Fruit fly (Drosophila melanogaster): ENCODE measurements around the gene CG34133.

Gene CG34133

DNA sequence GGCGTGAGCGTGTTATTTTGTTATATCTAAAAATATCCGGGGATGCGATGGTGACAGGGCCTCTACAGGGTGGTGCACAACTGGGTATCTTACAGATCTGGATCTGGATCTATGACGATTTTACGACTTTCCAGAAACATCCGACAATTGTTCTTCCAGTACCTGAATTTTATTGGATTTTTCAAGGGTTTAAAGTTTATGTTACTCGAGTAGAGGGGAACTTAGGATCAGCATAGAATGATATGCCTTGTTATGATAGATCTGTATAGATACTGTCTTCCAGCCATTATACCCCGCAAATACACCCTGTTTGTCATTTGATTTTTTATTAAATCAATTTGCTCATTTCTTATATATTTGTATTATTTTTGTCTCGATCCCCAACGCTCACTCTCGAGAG, 25.2 kb downstream of the CG34133 start (continued):
- TF ChIP-seq Med (GFP tag) (peak; percentile 90), CG6175 (GFP tag; IDR thresholded peaks at IDR 0.05) (0 out of 3 replicates have a peak, but pooled peaks have one; percentile 24), ssp (GFP tag; IDR thresholded peaks at IDR 0.05) (peak; percentile 57), CG12219 (GFP tag; optimal IDR thresholded peaks at IDR 0.05) (peak; percentile 35), CG18619 (GFP tag; optimal IDR thresholded peaks at IDR 0.05) (peak; percentile 55), CG11247 (GFP tag; IDR thresholded peaks at IDR 0.05) (peak; percentile 58), CG5180 (GFP tag; optimal IDR thresholded peaks at IDR 0.05) (peak; percentile 55), aop (GFP tag; IDR thresholded peaks at IDR 0.05) (no peak), bigmax (GFP tag; optimal IDR thresholded peaks at IDR 0.05) (no peak), otp (GFP tag; IDR thresholded peaks at IDR 0.05) (no peak), CG13123 (GFP tag; optimal IDR thresholded peaks at IDR 0.05) (no peak), sob (GFP tag; IDR thresholded peaks at IDR 0.05) (peak; percentile 60), bsh (GFP tag; optimal IDR thresholded peaks at IDR 0.05) (peak in 1 of 2 experiments; percentile 27), CG17186 (GFP tag; optimal IDR thresholded peaks at IDR 0.05) (no peak), CG7786 (GFP tag; optimal IDR thresholded peaks at IDR 0.05) (peak; percentile 33), shn (GFP tag; optimal IDR thresholded peaks at IDR 0.05) (peak; percentile 32), pho (GFP tag; optimal IDR thresholded peaks at IDR 0.05) (peak; percentile 36), wor (GFP tag; IDR thresholded peaks at IDR 0.05) (peak; percentile 32), Fer3 (tag; optimal IDR thresholded peaks at IDR 0.05) (peak; percentile 58), CG9215 (GFP tag; IDR thresholded peaks at IDR 0.05) (peak; percentile 70), HLH54F (GFP tag; optimal IDR thresholded peaks at IDR 0.05) (peak; percentile 41), CG12659 (GFP tag; optimal IDR thresholded peaks at IDR 0.05) (peak; percentile 55), CG7839 (tag; optimal IDR thresholded peaks at IDR 0.05) (peak; percentile 73), Taf1 (GFP tag; IDR thresholded peaks at IDR 0.05) (peak; percentile 32; the same call in 1 of the 2 replicates), Ets65A (GFP tag) (peak; percentile 80), Gug (GFP tag; IDR thresholded peaks at IDR 0.05) (peak; percentile 12; the same call in 2 of the 4 replicates), E2f2 (GFP tag; IDR thresholded peaks at IDR 0.05) (peak; percentile 30; the same call in 1 of the 2 replicates), Hsf (GFP tag; optimal IDR thresholded peaks at IDR 0.05) (peak; percentile 40), Atf3 (GFP tag; optimal IDR thresholded peaks at IDR 0.05) (no peak), Oli (tag; optimal IDR thresholded peaks at IDR 0.05) (peak; percentile 73), zfh1 (GFP tag; IDR thresholded peaks at IDR 0.05) (peak; percentile 35; the same call in 1 of the 3 replicates), Side (GFP tag; optimal IDR thresholded peaks at IDR 0.05) (peak; percentile 4), HHEX (GFP tag; optimal IDR thresholded peaks at IDR 0.05) (peak; percentile 63), Hr3 (GFP tag; optimal IDR thresholded peaks at IDR 0.05) (peak; percentile 29), CG31441 (GFP tag; IDR thresholded peaks at IDR 0.05) (peak; percentile 76), Bteb2 (GFP tag; optimal IDR thresholded peaks at IDR 0.05) (peak; percentile 52), Scr (GFP tag; IDR thresholded peaks at IDR 0.05; ENCODE audit: partially characterized antibody) (no peak), E2f1 (GFP tag; IDR thresholded peaks at IDR 0.05) (peak; percentile 44; the same call in 1 of the 2 replicates), maf-S (GFP tag; optimal IDR thresholded peaks at IDR 0.05) (peak; percentile 18), CG2678 (tag; optimal IDR thresholded peaks at IDR 0.05) (peak; percentile 84), CG30403 (GFP tag; optimal IDR thresholded peaks at IDR 0.05) (peak; percentile 61), stc (GFP tag; IDR thresholded peaks at IDR 0.05) (peak; percentile 36; the same call in 1 of the 2 replicates), CG31365 (tag; optimal IDR thresholded peaks at IDR 0.05) (peak; percentile 9), Dad (GFP tag; optimal IDR thresholded peaks at IDR 0.05) (peak; percentile 69), Ravus (GFP tag; IDR thresholded peaks at IDR 0.05) (peak; percentile 6; the same call in 1 of the 2 replicates), D19A (tag; optimal IDR thresholded peaks at IDR 0.05) (peak; percentile 52), bab2 (GFP tag; optimal IDR thresholded peaks at IDR 0.05) (peak; percentile 21), cg (GFP tag; optimal IDR thresholded peaks at IDR 0.05) (no peak), CG32532 (GFP tag; IDR thresholded peaks at IDR 0.05) (peak; percentile 76), CG12769 (tag; optimal IDR thresholded peaks at IDR 0.05) (no peak), ase (GFP tag; IDR thresholded peaks at IDR 0.05) (0 out of 3 replicates have a peak, but pooled peaks have one; percentile 54), Doc2 (GFP tag; IDR thresholded peaks at IDR 0.05) (no peak)
